Fruit fly (Drosophila melanogaster): Measurements from ENCODE around the gene Rh4.

Rh4 gene

DNA sequence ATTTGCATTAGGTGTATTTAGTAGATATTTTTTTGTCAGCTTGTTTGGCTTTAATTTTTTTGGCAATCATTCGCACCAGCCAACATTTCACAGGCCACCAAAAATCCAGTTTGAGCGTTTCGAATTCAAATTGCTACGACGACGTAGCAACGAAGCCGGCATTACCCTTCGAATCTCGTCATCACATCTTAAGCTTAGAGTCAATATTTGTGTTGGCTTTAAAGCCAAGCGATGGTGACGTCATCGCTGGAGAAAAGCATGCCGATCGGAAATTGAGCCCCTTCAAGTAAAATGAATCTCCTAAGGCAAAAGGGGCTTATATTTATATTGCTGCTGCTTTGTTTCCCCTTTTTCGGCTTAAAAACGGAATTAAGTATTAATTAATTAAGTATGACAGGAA is 9.3 kb upstream of the Rh4 start:
- TF ChIP-seq Myc (optimal IDR thresholded peaks at IDR 0.05): no peak
- no peak for TF ChIP-seq Sp1 (GFP tag; optimal IDR thresholded peaks at IDR 0.05)
- TF ChIP-seq Hnf4 (GFP tag; optimal IDR thresholded peaks at IDR 0.05): no peak
- no peak for TF ChIP-seq h (GFP tag; optimal IDR thresholded peaks at IDR 0.05)
- TF ChIP-seq foxo (GFP tag; optimal IDR thresholded peaks at IDR 0.05): no peak
- no peak for TF ChIP-seq usp (GFP tag; optimal IDR thresholded peaks at IDR 0.05)
- TF ChIP-seq GATAd (GFP tag; optimal IDR thresholded peaks at IDR 0.05): no peak
- no peak for TF ChIP-seq Abd-B (GFP tag; optimal IDR thresholded peaks at IDR 0.05)
- no peak for TF ChIP-seq tai (GFP tag; optimal IDR thresholded peaks at IDR 0.05)
- no peak for TF ChIP-seq OdsH (GFP tag; optimal IDR thresholded peaks at IDR 0.05)
- TF ChIP-seq woc (GFP tag; optimal IDR thresholded peaks at IDR 0.05): no peak
- TF ChIP-seq Vsx2 (GFP tag; optimal IDR thresholded peaks at IDR 0.05; ENCODE audit: partially characterized antibody): no peak
- no peak for TF ChIP-seq Hr78 (GFP tag; optimal IDR thresholded peaks at IDR 0.05)
- no peak for TF ChIP-seq br (GFP tag; optimal IDR thresholded peaks at IDR 0.05)
- TF ChIP-seq sv (GFP tag; optimal IDR thresholded peaks at IDR 0.05): no peak

DNA sequence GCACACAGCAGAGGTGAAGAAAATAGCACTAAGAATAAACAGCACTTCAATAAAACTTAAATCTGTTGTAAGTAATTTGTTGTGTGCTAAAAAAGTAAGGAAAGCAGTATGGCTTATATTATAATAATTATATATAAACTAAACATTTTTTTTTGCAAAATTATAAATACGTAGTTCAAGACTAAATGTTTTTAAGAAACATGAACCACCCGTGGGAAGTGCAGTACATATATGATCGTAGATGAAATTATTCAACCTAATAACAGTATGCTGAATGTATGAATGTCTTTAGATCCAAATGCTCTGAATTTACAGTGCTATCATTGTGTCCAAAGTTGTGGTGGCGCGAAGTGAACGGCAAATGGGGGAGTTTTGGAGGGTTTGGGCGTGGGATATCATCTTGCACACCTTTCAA is 8.4 kb upstream of the Rh4 start:
- TF ChIP-seq psq (GFP tag; optimal IDR thresholded peaks at IDR 0.05): peak; percentile 17
- peak; percentile 18 for TF ChIP-seq OdsH (GFP tag; optimal IDR thresholded peaks at IDR 0.05)
- no peak for TF ChIP-seq CG9705 (GFP tag; optimal IDR thresholded peaks at IDR 0.05)
- peak; percentile 12 for TF ChIP-seq Sp1 (GFP tag; optimal IDR thresholded peaks at IDR 0.05)
- no peak for TF ChIP-seq pan (optimal IDR thresholded peaks at IDR 0.05)
- peak; percentile 10 for TF ChIP-seq rgr (GFP tag; optimal IDR thresholded peaks at IDR 0.05)
- peak in 1 of 2 experiments; percentile 7 for TF ChIP-seq foxo (GFP tag; optimal IDR thresholded peaks at IDR 0.05)

DNA sequence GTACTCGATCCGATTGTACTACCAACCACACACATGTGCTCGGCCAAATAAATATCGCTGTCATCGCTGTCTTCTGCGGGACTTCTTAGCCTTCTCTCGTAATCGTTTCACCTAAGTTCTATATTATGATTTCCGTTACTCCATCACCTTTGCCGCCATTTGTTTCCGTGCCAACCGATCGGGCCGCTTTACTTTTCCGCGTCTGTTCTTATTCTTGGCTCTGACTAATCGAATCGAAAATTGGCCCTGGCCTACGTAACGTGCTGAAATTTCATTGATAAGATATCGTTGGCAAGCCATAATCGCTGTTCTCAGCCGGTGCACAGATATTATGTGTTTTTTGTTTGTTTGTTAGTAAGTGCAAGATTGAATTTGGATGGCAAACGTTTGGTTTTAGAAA is 4.9 kb upstream of the Rh4 start:
- TF ChIP-seq Dfd (GFP tag; optimal IDR thresholded peaks at IDR 0.05) (no peak), sage (GFP tag; optimal IDR thresholded peaks at IDR 0.05) (no peak), Jra (GFP tag; optimal IDR thresholded peaks at IDR 0.05) (no peak), Myc (optimal IDR thresholded peaks at IDR 0.05) (no peak), brk (GFP tag; optimal IDR thresholded peaks at IDR 0.05) (no peak), OdsH (GFP tag; optimal IDR thresholded peaks at IDR 0.05) (no peak), h (GFP tag; optimal IDR thresholded peaks at IDR 0.05) (no peak), psq (GFP tag; optimal IDR thresholded peaks at IDR 0.05) (no peak), dl (GFP tag; optimal IDR thresholded peaks at IDR 0.05; ENCODE audit: insufficient read depth in 1 of 2, partially characterized antibody in 2 of 2) (no peak), sv (GFP tag; optimal IDR thresholded peaks at IDR 0.05) (no peak), pan (optimal IDR thresholded peaks at IDR 0.05) (no peak), dsf (GFP tag; optimal IDR thresholded peaks at IDR 0.05; ENCODE audit: borderline replicate concordance) (no peak), Hr83 (GFP tag; optimal IDR thresholded peaks at IDR 0.05; ENCODE audit: poor library complexity, severe bottlenecking) (no peak), foxo (GFP tag; optimal IDR thresholded peaks at IDR 0.05) (no peak), Vsx2 (GFP tag; optimal IDR thresholded peaks at IDR 0.05; ENCODE audit: partially characterized antibody) (no peak), ey (GFP tag; optimal IDR thresholded peaks at IDR 0.05) (no peak), Rel (GFP tag; optimal IDR thresholded peaks at IDR 0.05) (no peak), Rel (tag; optimal IDR thresholded peaks at IDR 0.05) (no peak), CrebA (GFP tag; optimal IDR thresholded peaks at IDR 0.05; ENCODE audit: borderline replicate concordance) (no peak), br (GFP tag; optimal IDR thresholded peaks at IDR 0.05) (no peak), Abd-B (GFP tag; optimal IDR thresholded peaks at IDR 0.05) (no peak)

dm6 chr3L:16865832-16866163 is 3.5 kb upstream of the Rh4 start:
- TF ChIP-seq Jra (GFP tag; optimal IDR thresholded peaks at IDR 0.05) (no peak), foxo (GFP tag; optimal IDR thresholded peaks at IDR 0.05) (no peak), CrebA (GFP tag; optimal IDR thresholded peaks at IDR 0.05; ENCODE audit: borderline replicate concordance) (no peak), dl (GFP tag; optimal IDR thresholded peaks at IDR 0.05; ENCODE audit: insufficient read depth in 1 of 2, partially characterized antibody in 2 of 2) (no peak), Abd-B (GFP tag; optimal IDR thresholded peaks at IDR 0.05) (no peak), Mio (GFP tag; optimal IDR thresholded peaks at IDR 0.05) (no peak), jim (GFP tag; optimal IDR thresholded peaks at IDR 0.05) (no peak), HLH106 (tag; optimal IDR thresholded peaks at IDR 0.05) (no peak), Dfd (GFP tag; optimal IDR thresholded peaks at IDR 0.05) (no peak), sv (GFP tag; optimal IDR thresholded peaks at IDR 0.05) (no peak), tai (GFP tag; optimal IDR thresholded peaks at IDR 0.05) (no peak), lola (GFP tag; optimal IDR thresholded peaks at IDR 0.05) (no peak), psq (GFP tag; optimal IDR thresholded peaks at IDR 0.05) (no peak), CG32264 (GFP tag; optimal IDR thresholded peaks at IDR 0.05) (no peak), woc (GFP tag; optimal IDR thresholded peaks at IDR 0.05) (no peak), dsf (GFP tag; optimal IDR thresholded peaks at IDR 0.05; ENCODE audit: borderline replicate concordance) (no peak), Hnf4 (GFP tag; optimal IDR thresholded peaks at IDR 0.05) (no peak), Sp1 (GFP tag; optimal IDR thresholded peaks at IDR 0.05) (no peak), Vsx2 (GFP tag; optimal IDR thresholded peaks at IDR 0.05; ENCODE audit: partially characterized antibody) (no peak)

Data from whole organism, wandering third instar larva.